Worm (Caenorhabditis elegans): Measurements from ENCODE around the gene ZK596.2.

DNA sequence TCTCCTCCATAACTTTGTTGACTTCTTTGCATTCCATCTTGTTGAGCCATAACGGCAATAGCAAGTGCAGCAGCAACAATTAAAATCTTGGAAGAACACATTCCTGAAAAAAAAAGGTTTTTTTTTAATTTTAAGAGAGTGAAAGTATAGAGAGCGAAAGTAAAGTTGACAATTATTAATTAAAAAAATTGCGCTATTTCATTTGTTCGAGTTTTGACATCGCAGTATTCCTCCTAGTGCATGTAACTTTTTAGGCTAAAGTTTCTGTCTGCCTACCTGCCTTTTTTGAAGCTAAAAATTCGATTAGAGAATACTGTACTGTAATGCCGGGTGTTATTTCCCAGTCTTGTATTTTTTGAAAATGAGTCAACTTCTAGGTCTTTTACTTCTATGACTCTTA is 17.1 kb downstream of the ZK596.2 start, which contains the start of gene srlf-12:
- TF ChIP-seq zip-4 (GFP tag; optimal IDR thresholded peaks at IDR 0.05) (no peak), tbx-2 (tag; optimal IDR thresholded peaks at IDR 0.05) (no peak), efl-1 (optimal IDR thresholded peaks at IDR 0.05) (no peak), efl-1 (GFP tag; optimal IDR thresholded peaks at IDR 0.05 in 1 of 2) (no peak), nhr-71 (tag; optimal IDR thresholded peaks at IDR 0.05) (no peak), jun-1 (tag; optimal IDR thresholded peaks at IDR 0.05) (no peak), nhr-77 (tag; optimal IDR thresholded peaks at IDR 0.05) (no peak), ztf-4 (tag; optimal IDR thresholded peaks at IDR 0.05) (no peak), nhr-12 (tag; optimal IDR thresholded peaks at IDR 0.05) (no peak), elt-3 (tag; optimal IDR thresholded peaks at IDR 0.05) (no peak), swsn-7 (tag; optimal IDR thresholded peaks at IDR 0.05) (no peak), mep-1 (tag; optimal IDR thresholded peaks at IDR 0.05) (no peak), nhr-28 (tag; optimal IDR thresholded peaks at IDR 0.05) (no peak)
